Worm (Caenorhabditis elegans): ENCODE measurements around the gene txt-13.

ce11 chrII:10524374-10524773 is 46.0 kb upstream of the txt-13 start, which contains the start of gene F59B10.6:
- TF ChIP-seq dao-5 (tag; optimal IDR thresholded peaks at IDR 0.05) = no peak
- no peak for TF ChIP-seq him-1 (tag; optimal IDR thresholded peaks at IDR 0.05)
